Fruit fly (Drosophila melanogaster): ENCODE measurements around the gene CG18628.
A peak's percentile ranks its signal among the peaks of the same experiment; 100 is the strongest.

Gene CG18628

DNA sequence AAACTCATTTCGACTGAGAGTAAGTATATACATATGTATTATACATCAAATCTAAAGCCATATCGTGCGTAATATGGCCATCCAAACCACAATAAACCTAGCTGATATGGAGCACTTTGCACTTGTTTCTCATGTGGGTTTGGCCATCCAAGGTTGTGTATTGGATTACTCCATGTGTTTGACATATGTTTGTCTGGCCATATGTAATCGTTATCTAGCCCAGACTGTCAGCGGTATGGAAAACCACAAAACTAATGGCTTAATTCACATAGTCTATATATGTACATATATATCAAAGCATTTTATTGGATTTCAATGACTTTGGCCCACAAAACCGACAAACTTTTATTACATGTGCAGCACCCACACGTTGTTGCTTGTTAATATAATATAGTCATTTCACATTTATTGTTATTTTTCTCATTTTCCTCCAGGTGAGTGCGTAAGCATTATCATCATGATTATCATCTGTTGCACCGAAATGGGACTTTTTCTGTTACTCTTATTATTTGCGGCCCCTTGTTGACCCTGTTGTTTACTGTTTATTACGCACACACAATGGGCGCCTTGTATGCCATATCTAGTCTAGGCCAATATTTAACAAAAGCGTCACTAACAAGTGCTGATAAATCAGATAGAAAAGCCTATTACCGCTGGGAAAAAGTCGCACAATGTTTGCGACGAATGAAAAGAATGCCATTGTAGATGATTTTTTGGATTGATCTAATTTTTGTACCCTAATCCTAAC, 17.1 kb downstream of the CG18628 start:
- no peak for TF ChIP-seq dac (GFP tag; optimal IDR thresholded peaks at IDR 0.05)
- peak; percentile 62 for TF ChIP-seq OdsH (GFP tag; optimal IDR thresholded peaks at IDR 0.05)
- peak; percentile 62 for TF ChIP-seq CG10631 (GFP tag; optimal IDR thresholded peaks at IDR 0.05)
- TF ChIP-seq Eip93F (GFP tag; optimal IDR thresholded peaks at IDR 0.05) = no peak
- TF ChIP-seq salr (GFP tag; optimal IDR thresholded peaks at IDR 0.05) = peak in 1 of 2 experiments; percentile 26
- TF ChIP-seq Eip78C (GFP tag) = peak; percentile 86
- peak; percentile 71 for TF ChIP-seq CG6163 (GFP tag; IDR thresholded peaks at IDR 0.05)
- TF ChIP-seq CG1621 (tag; optimal IDR thresholded peaks at IDR 0.05) = peak; percentile 53
- TF ChIP-seq esn (GFP tag; optimal IDR thresholded peaks at IDR 0.05) = peak; percentile 44
- peak; percentile 48 for TF ChIP-seq pdm3 (GFP tag; optimal IDR thresholded peaks at IDR 0.05)
- TF ChIP-seq CG11902 (GFP tag; optimal IDR thresholded peaks at IDR 0.05) = no peak
- TF ChIP-seq svp (GFP tag) = peak; percentile 71
- no peak for TF ChIP-seq CG16779 (tag; optimal IDR thresholded peaks at IDR 0.05)
- peak; percentile 7 for TF ChIP-seq CG32006 (GFP tag; optimal IDR thresholded peaks at IDR 0.05)
- TF ChIP-seq Hr38 (GFP tag; optimal IDR thresholded peaks at IDR 0.05) = no peak
- TF ChIP-seq CG4318 (GFP tag; optimal IDR thresholded peaks at IDR 0.05) = no peak
- peak; percentile 3 for TF ChIP-seq Sox14 (GFP tag; optimal IDR thresholded peaks at IDR 0.05)
- TF ChIP-seq CG11762 (GFP tag; optimal IDR thresholded peaks at IDR 0.05; ENCODE audit: insufficient read depth) = peak; percentile 19
- TF ChIP-seq Eip75B (GFP tag; optimal IDR thresholded peaks at IDR 0.05) = peak; percentile 48
- no peak for TF ChIP-seq CG8319 (GFP tag; optimal IDR thresholded peaks at IDR 0.05)
- TF ChIP-seq CG10669 (GFP tag; optimal IDR thresholded peaks at IDR 0.05) = peak; percentile 64
- TF ChIP-seq CG8632 (GFP tag; optimal IDR thresholded peaks at IDR 0.05) = peak; percentile 56
- TF ChIP-seq acj6 (GFP tag; optimal IDR thresholded peaks at IDR 0.05) = peak; percentile 53
- no peak for TF ChIP-seq Hr39 (GFP tag; optimal IDR thresholded peaks at IDR 0.05)
- TF ChIP-seq CG6854 (GFP tag; optimal IDR thresholded peaks at IDR 0.05) = no peak
- no peak for TF ChIP-seq fd85E (GFP tag; optimal IDR thresholded peaks at IDR 0.05)
- no peak for TF ChIP-seq Gug (GFP tag; IDR thresholded peaks at IDR 0.05)
- TF ChIP-seq spab (GFP tag; optimal IDR thresholded peaks at IDR 0.05) = peak; percentile 51
- peak; percentile 15 for TF ChIP-seq Sox102F (GFP tag; optimal IDR thresholded peaks at IDR 0.05)
- TF ChIP-seq vri (GFP tag; optimal IDR thresholded peaks at IDR 0.05) = peak; percentile 11
- TF ChIP-seq Sox15 (GFP tag; optimal IDR thresholded peaks at IDR 0.05) = no peak
- TF ChIP-seq net (GFP tag; optimal IDR thresholded peaks at IDR 0.05) = peak; percentile 49
- TF ChIP-seq achi (GFP tag; optimal IDR thresholded peaks at IDR 0.05) = peak; percentile 47
- TF ChIP-seq CG34406 (GFP tag; optimal IDR thresholded peaks at IDR 0.05) = peak; percentile 23
- TF ChIP-seq Hr4 (GFP tag; optimal IDR thresholded peaks at IDR 0.05) = no peak
- peak; percentile 31 for TF ChIP-seq topi (GFP tag; optimal IDR thresholded peaks at IDR 0.05)
- TF ChIP-seq CG6792 (GFP tag; optimal IDR thresholded peaks at IDR 0.05) = peak; percentile 38
- peak; percentile 74 for TF ChIP-seq CG3919 (GFP tag; optimal IDR thresholded peaks at IDR 0.05)
- TF ChIP-seq CG15336 (GFP tag; IDR thresholded peaks at IDR 0.05) = no peak
- TF ChIP-seq CG9139 (GFP tag; optimal IDR thresholded peaks at IDR 0.05) = peak; percentile 47
- TF ChIP-seq CG6808 (GFP tag; optimal IDR thresholded peaks at IDR 0.05) = peak; percentile 35
- no peak for TF ChIP-seq Blimp-1 (GFP tag; optimal IDR thresholded peaks at IDR 0.05)
- TF ChIP-seq CG7368 (GFP tag; optimal IDR thresholded peaks at IDR 0.05) = peak; percentile 53
- TF ChIP-seq lz (GFP tag; optimal IDR thresholded peaks at IDR 0.05) = peak; percentile 1
- no peak for TF ChIP-seq CG6276 (GFP tag; optimal IDR thresholded peaks at IDR 0.05)
- peak; percentile 97 for TF ChIP-seq fkh (GFP tag; optimal IDR thresholded peaks at IDR 0.05)
- peak; percentile 49 for TF ChIP-seq Met (GFP tag; optimal IDR thresholded peaks at IDR 0.05)
- peak; percentile 29 to 64 for TF ChIP-seq ss (GFP tag; optimal IDR thresholded peaks at IDR 0.05)
- no peak for TF ChIP-seq Ets21C (GFP tag; optimal IDR thresholded peaks at IDR 0.05)
- peak; percentile 18 for TF ChIP-seq Smox (GFP tag; optimal IDR thresholded peaks at IDR 0.05)
- no peak for TF ChIP-seq Lpt (GFP tag; optimal IDR thresholded peaks at IDR 0.05)
